Worm (Caenorhabditis elegans) whole organism, mixed stage, embryonic: ENCODE data around the gene acr-8.

Experiments
- M03D4.4 ChIP-seq: sonication (generic microtip); optimal IDR thresholded peaks from 2 replicates; lab custom pipeline; 2017; ENCODE audit warnings: mild to moderate bottlenecking, missing genetic modification characterization, missing compliant biosample characterization
- bed-3 ChIP-seq: fragments of 200-800 bp; sonication (Bioruptor generic); optimal IDR thresholded peaks from 3 replicates; lab custom pipeline; 2018; ENCODE audit warnings: mild to moderate bottlenecking, missing genetic modification characterization, moderate library complexity, missing compliant biosample characterization
- blmp-1 ChIP-seq: fragments of 150-350 bp; optimal IDR thresholded peaks from 2 replicates; lab custom pipeline; 2014; ENCODE audit warnings: missing biosample characterization, missing genetic modification characterization
- ceh-39 ChIP-seq: fragments of 150-350 bp; optimal IDR thresholded peaks from 2 replicates; lab custom pipeline; 2014; ENCODE audit warnings: missing biosample characterization, missing genetic modification characterization
- ceh-43 ChIP-seq: fragments of 200-800 bp; sonication (Bioruptor generic); optimal IDR thresholded peaks from 2 replicates; lab custom pipeline; 2018; ENCODE audit warnings: mild to moderate bottlenecking, missing genetic modification characterization, moderate library complexity, missing compliant biosample characterization
- ceh-83 ChIP-seq: fragments of 200-800 bp; sonication (Bioruptor generic); optimal IDR thresholded peaks from 2 replicates; lab custom pipeline; 2018; ENCODE audit warnings: mild to moderate bottlenecking, missing genetic modification characterization, missing compliant biosample characterization
- ces-1 ChIP-seq: fragments of 150-350 bp; optimal IDR thresholded peaks from 2 replicates; lab custom pipeline; 2014; ENCODE audit warnings: missing biosample characterization, missing genetic modification reagents, missing genetic modification characterization
- cnd-1 ChIP-seq: fragments of 200-800 bp; sonication (Bioruptor generic); optimal IDR thresholded peaks from 2 replicates; lab custom pipeline; 2018; ENCODE audit warnings: mild to moderate bottlenecking, missing genetic modification characterization, missing compliant biosample characterization
- drap-1 ChIP-seq: fragments of 200-800 bp; sonication (Bioruptor generic); optimal IDR thresholded peaks from 3 replicates; lab custom pipeline; 2018; ENCODE audit warnings: mild to moderate bottlenecking, missing genetic modification characterization, missing compliant biosample characterization
- elt-1 ChIP-seq: sonication (generic microtip); optimal IDR thresholded peaks from 2 replicates; lab custom pipeline; 2017; ENCODE audit warnings: missing genetic modification characterization, mild to moderate bottlenecking, missing compliant biosample characterization, antibody characterized with exemption, moderate library complexity, borderline replicate concordance; ENCODE audit not compliant: insufficient read depth
- elt-3 ChIP-seq: fragments of 150-350 bp; optimal IDR thresholded peaks from 2 replicates; lab custom pipeline; 2014; ENCODE audit warnings: missing biosample characterization, missing genetic modification characterization
- flh-1 ChIP-seq: fragments of 200-800 bp; sonication (Bioruptor generic); optimal IDR thresholded peaks from 2 replicates; lab custom pipeline; 2018; ENCODE audit warnings: mild to moderate bottlenecking, missing genetic modification characterization, moderate library complexity, missing compliant biosample characterization
- ham-2 ChIP-seq: fragments of 200-800 bp; sonication (Bioruptor generic); optimal IDR thresholded peaks from 2 replicates; lab custom pipeline; 2018; ENCODE audit warnings: mild to moderate bottlenecking, missing genetic modification characterization, missing compliant biosample characterization
- hlh-1 ChIP-seq: fragments of 150-350 bp; optimal IDR thresholded peaks from 2 replicates; lab custom pipeline; 2014; ENCODE audit warnings: missing biosample characterization, missing genetic modification reagents, missing genetic modification characterization
- lin-13 ChIP-seq: fragments of 150-350 bp; optimal IDR thresholded peaks from 2 replicates; lab custom pipeline; 2014; ENCODE audit warnings: missing biosample characterization, missing genetic modification characterization
- lin-32 ChIP-seq: fragments of 200-800 bp; sonication (Bioruptor generic); optimal IDR thresholded peaks from 2 replicates; lab custom pipeline; 2018; ENCODE audit warnings: mild to moderate bottlenecking, missing genetic modification characterization, missing compliant biosample characterization
- lsy-2 ChIP-seq: fragments of 150-350 bp; optimal IDR thresholded peaks from 2 replicates; lab custom pipeline; 2014; ENCODE audit warnings: missing biosample characterization, missing genetic modification characterization
- mab-5 ChIP-seq: fragments of 150-350 bp; optimal IDR thresholded peaks from 2 replicates; lab custom pipeline; 2014; ENCODE audit warnings: missing biosample characterization, missing genetic modification characterization
- mep-1 ChIP-seq: fragments of 150-350 bp; optimal IDR thresholded peaks from 2 replicates; lab custom pipeline; 2017; ENCODE audit warnings: missing biosample characterization, missing genetic modification reagents, missing genetic modification characterization, inconsistent platforms
- mls-2 ChIP-seq: sonication (generic microtip); optimal IDR thresholded peaks from 2 replicates; lab custom pipeline; 2016; ENCODE audit warnings: mild to moderate bottlenecking, missing genetic modification characterization, moderate library complexity, missing compliant biosample characterization
- nhr-12 ChIP-seq: fragments of 150-350 bp; optimal IDR thresholded peaks from 2 replicates; lab custom pipeline; 2014; ENCODE audit warnings: missing biosample characterization, missing genetic modification characterization
- nhr-2 ChIP-seq: fragments of 150-350 bp; optimal IDR thresholded peaks from 2 replicates; lab custom pipeline; 2014; ENCODE audit warnings: missing biosample characterization, missing genetic modification characterization
- nhr-237 ChIP-seq: fragments of 150-350 bp; optimal IDR thresholded peaks from 2 replicates; lab custom pipeline; 2014; ENCODE audit warnings: missing biosample characterization, missing genetic modification characterization
- nhr-28 ChIP-seq: fragments of 150-350 bp; optimal IDR thresholded peaks from 2 replicates; lab custom pipeline; 2014; ENCODE audit warnings: missing biosample characterization, missing genetic modification characterization
- nhr-76 ChIP-seq: sonication (generic microtip); optimal IDR thresholded peaks from 2 replicates; lab custom pipeline; 2017; ENCODE audit warnings: missing biosample characterization, missing genetic modification characterization
- pha-4 ChIP-seq: fragments of 150-350 bp; optimal IDR thresholded peaks from 2 replicates; lab custom pipeline; 2018; ENCODE audit warnings: missing biosample characterization, missing genetic modification reagents, missing genetic modification characterization
- sem-2 ChIP-seq: fragments of 200-800 bp; sonication (Bioruptor generic); optimal IDR thresholded peaks from 2 replicates; lab custom pipeline; 2018; ENCODE audit warnings: mild to moderate bottlenecking, missing genetic modification characterization, missing compliant biosample characterization
- snpc-4 ChIP-seq: fragments of 150-350 bp; optimal IDR thresholded peaks from 2 replicates; lab custom pipeline; 2014; ENCODE audit warnings: missing biosample characterization, missing genetic modification characterization
- sptf-1 ChIP-seq: sonication (generic microtip); optimal IDR thresholded peaks from 2 replicates; lab custom pipeline; 2017; ENCODE audit warnings: mild to moderate bottlenecking, missing genetic modification characterization, moderate library complexity, missing compliant biosample characterization
- tbx-8 ChIP-seq: fragments of 200-800 bp; sonication (Bioruptor generic); optimal IDR thresholded peaks from 2 replicates; lab custom pipeline; 2018; ENCODE audit warnings: mild to moderate bottlenecking, missing genetic modification characterization, moderate library complexity, missing compliant biosample characterization
- unc-120 ChIP-seq: sonication (generic microtip); optimal IDR thresholded peaks from 2 replicates; lab custom pipeline; 2017; ENCODE audit warnings: missing genetic modification characterization, missing compliant biosample characterization; ENCODE audit not compliant: poor library complexity, severe bottlenecking
- unc-39 ChIP-seq: fragments of 150-350 bp; optimal IDR thresholded peaks from 2 replicates; lab custom pipeline; 2014; ENCODE audit warnings: missing biosample characterization, missing genetic modification characterization
- unc-62 ChIP-seq: fragments of 150-350 bp; optimal IDR thresholded peaks from 2 replicates; lab custom pipeline; 2014; ENCODE audit warnings: missing biosample characterization, missing genetic modification reagents, missing genetic modification characterization
- zip-8 ChIP-seq: fragments of 150-350 bp; optimal IDR thresholded peaks from 2 replicates; lab custom pipeline; 2014; ENCODE audit warnings: missing biosample characterization, missing genetic modification characterization
- ztf-11 ChIP-seq: fragments of 150-350 bp; optimal IDR thresholded peaks from 2 replicates; lab custom pipeline; 2014; ENCODE audit warnings: missing biosample characterization, missing genetic modification characterization

The acr-8 gene

ce11 chrX:10410539-10410938 is 2.0 kb upstream of the acr-8 start:
- TF ChIP-seq ceh-83 (GFP tag; lab: Kevin White, UChicago) (no peak), unc-62 (GFP tag; lab: Kevin White, UChicago) (peak; percentile 96), elt-3 (tag; lab: Kevin White, UChicago) (no peak), cnd-1 (tag; lab: Kevin White, UChicago) (no peak), elt-1 (tag; lab: Kevin White, UChicago) (no peak), unc-120 (tag; lab: Kevin White, UChicago) (peak; percentile 80), nhr-76 (tag; lab: Kevin White, UChicago) (no peak), nhr-12 (tag; lab: Kevin White, UChicago) (no peak), lsy-2 (tag; lab: Kevin White, UChicago) (no peak), drap-1 (GFP tag; lab: Kevin White, UChicago) (no peak), flh-1 (GFP tag; lab: Kevin White, UChicago) (no peak), sptf-1 (tag; lab: Kevin White, UChicago) (no peak), blmp-1 (tag; lab: Kevin White, UChicago) (no peak)

ce11 chrX:10419743-10420142 is 7.2 kb downstream of the acr-8 start, which contains the start of gene cdk-11.2:
Gene cdk-11.2 (minus strand): TSS chrX:10419765.
- TF ChIP-seq elt-1 (tag; lab: Kevin White, UChicago) (no peak), blmp-1 (tag; lab: Kevin White, UChicago) (no peak), nhr-237 (peak; percentile 31), lin-13 (peak; percentile 51), bed-3 (no peak), ham-2 (GFP tag; lab: Kevin White, UChicago) (no peak), flh-1 (GFP tag; lab: Kevin White, UChicago) (no peak), ztf-11 (tag; lab: Kevin White, UChicago) (no peak), pha-4 (peak; percentile 28), ces-1 (GFP tag; lab: Kevin White, UChicago) (peak; percentile 21), mab-5 (tag; lab: Kevin White, UChicago) (no peak), drap-1 (GFP tag; lab: Kevin White, UChicago) (no peak), ceh-43 (GFP tag; lab: Kevin White, UChicago) (no peak), sem-2 (GFP tag; lab: Kevin White, UChicago) (no peak), lsy-2 (tag; lab: Kevin White, UChicago) (peak; percentile 33), elt-3 (tag; lab: Kevin White, UChicago) (no peak), snpc-4 (tag; lab: Kevin White, UChicago) (no peak), lin-32 (GFP tag; lab: Kevin White, UChicago) (no peak), unc-39 (no peak), ceh-39 (peak; percentile 40), cnd-1 (tag; lab: Kevin White, UChicago) (peak; percentile 13), nhr-2 (tag; lab: Kevin White, UChicago) (no peak), mls-2 (tag; lab: Kevin White, UChicago) (no peak), mep-1 (tag; lab: Kevin White, UChicago) (peak; percentile 63), unc-120 (tag; lab: Kevin White, UChicago) (peak; percentile 21), tbx-8 (GFP tag; lab: Kevin White, UChicago) (no peak), nhr-76 (tag; lab: Kevin White, UChicago) (no peak), M03D4.4 (tag; lab: Kevin White, UChicago) (no peak), unc-62 (GFP tag; lab: Kevin White, UChicago) (no peak), nhr-28 (tag; lab: Kevin White, UChicago) (no peak), hlh-1 (no peak), zip-8 (no peak), sptf-1 (tag; lab: Kevin White, UChicago) (no peak), nhr-12 (tag; lab: Kevin White, UChicago) (no peak), ceh-83 (GFP tag; lab: Kevin White, UChicago) (no peak)

- no peak for TF ChIP-seq mab-5 (tag; lab: Kevin White, UChicago)
- no peak for TF ChIP-seq unc-120 (tag; lab: Kevin White, UChicago)
- no peak for TF ChIP-seq zip-8
- no peak for TF ChIP-seq nhr-2 (tag; lab: Kevin White, UChicago)
- TF ChIP-seq bed-3 = no peak
- TF ChIP-seq sem-2 (GFP tag; lab: Kevin White, UChicago) = no peak
- TF ChIP-seq pha-4 = no peak
- TF ChIP-seq hlh-1 = no peak
- no peak for TF ChIP-seq nhr-28 (tag; lab: Kevin White, UChicago)
- no peak for TF ChIP-seq snpc-4 (tag; lab: Kevin White, UChicago)
- TF ChIP-seq drap-1 (GFP tag; lab: Kevin White, UChicago) = no peak
- TF ChIP-seq sptf-1 (tag; lab: Kevin White, UChicago) = no peak
Measured at ce11 chrX:10422714-10423113, 10.2 kb downstream of the acr-8 start.
